Worm (Caenorhabditis elegans): ENCODE results near the gene F47B8.10.
"Not testable (repeated sequence)": the region's sequence is repeated elsewhere in the genome, so short reads cannot be mapped to it uniquely, and the experiment has no call there.

The F47B8.10 gene

ce11 chrV:14341672-14342071, at the start of gene F47B8.10:
Gene F47B8.10 (plus strand): TSS chrV:14341972.
- no peak for TF ChIP-seq W03F9.2 (tag; optimal IDR thresholded peaks at IDR 0.05)
- TF ChIP-seq dao-5 (tag; optimal IDR thresholded peaks at IDR 0.05), result no peak
- no peak for TF ChIP-seq him-1 (tag; optimal IDR thresholded peaks at IDR 0.05)

- TF ChIP-seq him-1 (tag; optimal IDR thresholded peaks at IDR 0.05) (no peak), dao-5 (tag; optimal IDR thresholded peaks at IDR 0.05) (no peak), W03F9.2 (tag; optimal IDR thresholded peaks at IDR 0.05) (no peak)
Observed at ce11 chrV:14293667-14294194, 48.0 kb upstream of the F47B8.10 start, which contains the start of gene F14D7.2. Gene F14D7.2 (minus strand): TSS chrV:14293717.

- no peak for TF ChIP-seq him-1 (tag; optimal IDR thresholded peaks at IDR 0.05)
- TF ChIP-seq dao-5 (tag; optimal IDR thresholded peaks at IDR 0.05), result no peak
- no peak for TF ChIP-seq W03F9.2 (tag; optimal IDR thresholded peaks at IDR 0.05)
Observed at ce11 chrV:14294396-14294795, 47.4 kb upstream of the F47B8.10 start, which contains the start of gene F14D7.9. Gene F14D7.9 (plus strand): TSS chrV:14294696.

DNA sequence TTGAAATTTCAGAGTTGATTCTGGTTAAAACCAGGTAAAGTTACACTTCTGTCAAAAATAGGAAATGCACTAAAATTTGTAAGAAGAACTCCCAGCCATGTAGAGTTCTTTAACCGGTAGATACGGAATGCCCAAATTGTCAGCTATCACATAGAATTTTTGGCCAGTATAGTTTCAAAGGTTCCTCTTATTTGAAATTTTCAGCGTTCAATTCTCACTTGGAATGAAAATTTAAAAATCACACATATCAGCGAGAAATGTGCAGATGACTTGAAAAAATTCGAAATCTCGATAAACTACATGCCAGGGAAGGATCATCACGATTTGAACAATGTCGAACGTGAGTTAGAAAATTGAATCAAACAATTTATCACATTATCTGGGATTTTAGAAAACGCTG, 45.3 kb upstream of the F47B8.10 start, which contains the start of gene F14D7.3:
F14D7.3 (plus strand) TSS at position 301 of the 400 bp plus-strand sequence.
- TF ChIP-seq him-1 (tag; optimal IDR thresholded peaks at IDR 0.05) (no peak), W03F9.2 (tag; optimal IDR thresholded peaks at IDR 0.05) (no peak), dao-5 (tag; optimal IDR thresholded peaks at IDR 0.05) (no peak)

ce11 chrV:14299569-14300064, 42.2 kb upstream of the F47B8.10 start, which contains the start of the genes spig-3 and F14D7.12:
Gene spig-3 (minus strand): TSS chrV:14299669.
Gene F14D7.12 (plus strand): TSS chrV:14300014.
- no peak for TF ChIP-seq dao-5 (tag; optimal IDR thresholded peaks at IDR 0.05)
- TF ChIP-seq him-1 (tag; optimal IDR thresholded peaks at IDR 0.05), result no peak
- TF ChIP-seq W03F9.2 (tag; optimal IDR thresholded peaks at IDR 0.05), result no peak

- TF ChIP-seq dao-5 (tag; optimal IDR thresholded peaks at IDR 0.05), result no peak
- TF ChIP-seq him-1 (tag; optimal IDR thresholded peaks at IDR 0.05), result no peak
- TF ChIP-seq W03F9.2 (tag; optimal IDR thresholded peaks at IDR 0.05), result no peak
Observed at ce11 chrV:14301076-14301475, 40.7 kb upstream of the F47B8.10 start, which contains the start of gene F14D7.6. Gene F14D7.6 (plus strand): TSS chrV:14301413.

DNA sequence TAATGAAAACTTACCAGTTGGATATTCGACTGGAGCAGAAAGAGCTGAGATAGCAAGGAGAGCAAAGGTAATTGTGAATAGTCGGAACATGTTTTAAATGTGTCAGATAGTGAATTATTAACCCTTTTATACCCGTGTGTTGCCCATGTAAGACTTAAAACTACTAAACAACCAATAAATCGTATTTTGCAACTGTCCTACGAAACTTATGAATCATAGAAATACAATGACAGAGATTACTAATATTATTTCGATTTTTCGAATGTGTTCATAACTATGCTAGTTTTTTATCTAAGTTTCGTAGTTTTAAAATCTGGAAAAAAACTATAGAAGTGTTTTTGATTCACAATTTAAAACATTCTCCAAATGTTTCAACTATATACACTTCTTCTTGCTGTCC, 35.0 kb upstream of the F47B8.10 start, which contains the start of gene spig-4:
spig-4 (minus strand) TSS at position 101 of the 400 bp plus-strand sequence.
- not testable (repeated sequence) for TF ChIP-seq him-1, W03F9.2, dao-5 (tag; optimal IDR thresholded peaks at IDR 0.05)

ce11 chrV:14308164-14308563, 33.6 kb upstream of the F47B8.10 start, which contains the start of gene spig-5:
Gene spig-5 (plus strand): TSS chrV:14308464.
- TF ChIP-seq dao-5, W03F9.2, him-1 (tag; optimal IDR thresholded peaks at IDR 0.05): not testable (repeated sequence)

- TF ChIP-seq dao-5, him-1, W03F9.2 (tag; optimal IDR thresholded peaks at IDR 0.05): not testable (repeated sequence)
Observed at ce11 chrV:14309632-14310031, 32.1 kb upstream of the F47B8.10 start, which contains the start of gene F14D7.14. Gene F14D7.14 (plus strand): TSS chrV:14309932.

DNA sequence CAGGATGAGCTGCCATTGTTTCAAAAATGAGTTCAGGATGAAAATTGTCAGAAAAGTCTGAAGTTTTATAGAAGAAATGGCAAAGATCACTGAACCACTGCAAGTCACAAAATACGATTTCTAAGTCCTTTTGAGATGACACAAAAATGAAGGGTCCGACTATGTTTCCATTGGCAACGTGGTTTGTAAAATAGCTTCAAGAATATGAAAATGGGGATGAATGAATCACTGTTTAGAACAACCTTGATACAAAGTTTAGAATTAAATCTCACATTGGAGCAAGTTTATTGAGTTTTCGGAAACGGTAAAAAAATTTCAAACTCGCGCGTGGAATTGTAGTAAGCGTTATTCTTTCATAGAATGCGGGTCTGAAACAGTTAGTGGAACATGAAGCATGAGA, 30.7 kb upstream of the F47B8.10 start, which contains the start of gene ddn-3:
ddn-3 (minus strand) TSS at position 101 of the 400 bp plus-strand sequence.
- no peak for TF ChIP-seq him-1 (tag; optimal IDR thresholded peaks at IDR 0.05)
- TF ChIP-seq dao-5 (tag; optimal IDR thresholded peaks at IDR 0.05), result no peak
- no peak for TF ChIP-seq W03F9.2 (tag; optimal IDR thresholded peaks at IDR 0.05)

- TF ChIP-seq him-1 (tag; optimal IDR thresholded peaks at IDR 0.05) (no peak), dao-5 (tag; optimal IDR thresholded peaks at IDR 0.05) (no peak), W03F9.2 (tag; optimal IDR thresholded peaks at IDR 0.05) (no peak)
Observed at ce11 chrV:14312695-14313094, 29.1 kb upstream of the F47B8.10 start, which contains the start of gene F14D7.8. Gene F14D7.8 (minus strand): TSS chrV:14312795.

- TF ChIP-seq W03F9.2 (tag; optimal IDR thresholded peaks at IDR 0.05) (no peak), dao-5 (tag; optimal IDR thresholded peaks at IDR 0.05) (no peak), him-1 (tag; optimal IDR thresholded peaks at IDR 0.05) (no peak)
Observed at ce11 chrV:14314236-14314635, 27.5 kb upstream of the F47B8.10 start, which contains the start of gene F47B8.1. Gene F47B8.1 (minus strand): TSS chrV:14314336.

- no peak for TF ChIP-seq him-1 (tag; optimal IDR thresholded peaks at IDR 0.05)
- TF ChIP-seq W03F9.2 (tag; optimal IDR thresholded peaks at IDR 0.05), result no peak
- no peak for TF ChIP-seq dao-5 (tag; optimal IDR thresholded peaks at IDR 0.05)
Observed at ce11 chrV:14316525-14316924, 25.2 kb upstream of the F47B8.10 start, which contains the start of gene F47B8.2. Gene F47B8.2 (minus strand): TSS chrV:14316625.

DNA sequence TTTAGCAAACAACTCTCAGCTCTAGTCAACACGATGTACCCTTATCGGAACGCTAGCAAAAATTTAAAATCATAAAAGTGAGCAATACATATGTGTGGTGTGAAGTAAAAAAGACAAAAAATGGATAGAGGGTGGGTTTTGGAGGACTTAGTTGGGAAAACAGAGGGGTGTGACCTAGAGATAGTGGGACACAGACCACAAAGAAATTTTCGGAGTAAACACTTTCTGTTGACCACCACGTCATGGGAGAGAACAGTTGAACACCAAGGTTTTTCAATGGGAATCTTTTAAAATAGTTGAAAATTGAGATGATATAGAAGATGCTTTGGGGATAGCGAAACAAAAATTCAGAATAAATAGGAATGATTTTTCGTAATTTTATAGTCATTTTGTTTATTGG, 24.6 kb upstream of the F47B8.10 start:
- no peak for TF ChIP-seq W03F9.2 (tag; optimal IDR thresholded peaks at IDR 0.05)
- no peak for TF ChIP-seq him-1 (tag; optimal IDR thresholded peaks at IDR 0.05)
- no peak for TF ChIP-seq dao-5 (tag; optimal IDR thresholded peaks at IDR 0.05)

Measured in whole organism, L4/young adult.